Worm (Caenorhabditis elegans): ENCODE results near the gene dlst-1.

Gene dlst-1

DNA sequence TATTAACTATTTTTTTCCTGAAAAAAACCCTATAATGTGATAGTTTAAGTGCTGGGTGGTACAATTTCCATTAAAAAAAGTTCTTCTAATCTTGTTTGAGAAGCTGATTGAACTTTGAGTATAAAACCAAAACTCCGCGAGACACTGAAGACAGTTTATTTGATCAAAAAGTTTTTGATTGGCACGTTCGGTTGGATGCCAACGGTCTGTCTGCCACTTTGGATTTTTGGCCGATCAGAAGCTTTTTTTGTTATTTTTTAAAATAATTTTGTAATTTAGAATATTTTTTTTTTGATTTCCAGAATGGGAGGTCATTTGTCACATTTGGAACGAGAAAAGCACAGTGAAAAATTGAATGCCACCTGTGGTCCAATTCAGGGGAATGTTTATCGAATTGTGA lies 39.4 kb downstream of the dlst-1 start, which contains the start of gene cest-28:
Gene cest-28, plus strand, starts transcription at position 301 of the 400 bp plus-strand sequence.
- TF ChIP-seq unc-62 (GFP tag; optimal IDR thresholded peaks at IDR 0.05): no peak

DNA sequence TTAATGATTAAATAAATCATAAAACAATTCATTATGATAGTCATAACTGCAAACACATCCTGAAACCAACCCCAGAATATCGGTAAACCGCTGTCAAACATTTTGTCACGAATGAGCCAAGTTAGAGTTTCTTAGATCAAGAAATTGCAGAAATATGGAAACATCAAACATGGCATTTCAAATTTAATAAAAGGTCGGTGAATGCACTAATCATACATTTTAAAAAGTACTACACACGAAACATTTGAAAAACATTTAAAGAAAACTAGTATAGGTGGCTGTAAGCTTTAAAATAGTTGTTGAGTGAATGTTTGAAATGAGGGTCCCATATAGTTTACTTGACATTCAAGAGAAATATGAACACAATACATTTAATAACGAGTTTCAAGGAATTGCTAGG lies 40.2 kb downstream of the dlst-1 start, which contains the start of gene str-180:
Gene str-180, minus strand, starts transcription at position 101 of the 400 bp plus-strand sequence.
- TF ChIP-seq flh-1 (GFP tag; optimal IDR thresholded peaks at IDR 0.05) (no peak), drap-1 (GFP tag; optimal IDR thresholded peaks at IDR 0.05) (no peak), tbx-8 (GFP tag; optimal IDR thresholded peaks at IDR 0.05) (no peak), elt-1 (tag; optimal IDR thresholded peaks at IDR 0.05; ENCODE audit: borderline replicate concordance, insufficient read depth) (no peak), ham-2 (GFP tag; optimal IDR thresholded peaks at IDR 0.05) (no peak), ces-1 (GFP tag; optimal IDR thresholded peaks at IDR 0.05) (no peak), mep-1 (tag; optimal IDR thresholded peaks at IDR 0.05) (no peak), unc-39 (tag; optimal IDR thresholded peaks at IDR 0.05) (no peak), sptf-1 (tag; optimal IDR thresholded peaks at IDR 0.05) (no peak), ztf-11 (tag; optimal IDR thresholded peaks at IDR 0.05) (no peak), sem-2 (GFP tag; optimal IDR thresholded peaks at IDR 0.05) (no peak), hlh-1 (tag; optimal IDR thresholded peaks at IDR 0.05) (no peak), ceh-39 (tag; optimal IDR thresholded peaks at IDR 0.05) (no peak), nhr-76 (tag; optimal IDR thresholded peaks at IDR 0.05) (no peak)

DNA sequence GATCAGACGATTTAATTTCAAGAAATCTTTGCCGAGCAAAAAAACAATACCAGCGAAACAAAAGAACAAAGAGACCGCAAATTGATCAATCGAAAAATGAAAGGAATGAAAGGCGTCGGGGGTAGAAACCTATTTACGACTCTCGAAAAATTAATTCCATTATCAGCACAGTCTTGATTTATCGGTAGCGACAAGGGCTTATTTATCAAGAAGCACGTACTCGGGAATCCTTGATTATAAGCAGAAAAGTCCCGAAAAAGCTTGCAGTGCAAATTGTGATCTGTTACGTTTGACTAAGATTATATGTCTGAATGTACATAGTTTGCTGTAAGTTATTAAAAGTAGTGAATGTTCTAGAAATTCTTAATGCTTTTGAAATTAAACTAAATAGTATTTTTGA lies 42.3 kb downstream of the dlst-1 start:
- TF ChIP-seq tbx-8 (GFP tag; optimal IDR thresholded peaks at IDR 0.05) (no peak), hlh-1 (tag; optimal IDR thresholded peaks at IDR 0.05) (no peak), cnd-1 (tag; optimal IDR thresholded peaks at IDR 0.05) (no peak), mab-5 (tag; optimal IDR thresholded peaks at IDR 0.05) (no peak), ham-2 (GFP tag; optimal IDR thresholded peaks at IDR 0.05) (no peak), ces-1 (GFP tag; optimal IDR thresholded peaks at IDR 0.05) (no peak), ceh-83 (GFP tag; optimal IDR thresholded peaks at IDR 0.05) (no peak), unc-39 (tag; optimal IDR thresholded peaks at IDR 0.05) (no peak), blmp-1 (tag; optimal IDR thresholded peaks at IDR 0.05) (no peak), bed-3 (GFP tag; optimal IDR thresholded peaks at IDR 0.05) (no peak), ztf-11 (tag; optimal IDR thresholded peaks at IDR 0.05) (no peak), ceh-39 (tag; optimal IDR thresholded peaks at IDR 0.05) (no peak), unc-62 (GFP tag; optimal IDR thresholded peaks at IDR 0.05) (no peak), nhr-12 (tag; optimal IDR thresholded peaks at IDR 0.05) (no peak), mls-2 (tag; optimal IDR thresholded peaks at IDR 0.05) (no peak), snpc-4 (tag; optimal IDR thresholded peaks at IDR 0.05) (no peak), unc-120 (tag; optimal IDR thresholded peaks at IDR 0.05; ENCODE audit: poor library complexity, severe bottlenecking) (no peak), nhr-76 (tag; optimal IDR thresholded peaks at IDR 0.05) (no peak)

DNA sequence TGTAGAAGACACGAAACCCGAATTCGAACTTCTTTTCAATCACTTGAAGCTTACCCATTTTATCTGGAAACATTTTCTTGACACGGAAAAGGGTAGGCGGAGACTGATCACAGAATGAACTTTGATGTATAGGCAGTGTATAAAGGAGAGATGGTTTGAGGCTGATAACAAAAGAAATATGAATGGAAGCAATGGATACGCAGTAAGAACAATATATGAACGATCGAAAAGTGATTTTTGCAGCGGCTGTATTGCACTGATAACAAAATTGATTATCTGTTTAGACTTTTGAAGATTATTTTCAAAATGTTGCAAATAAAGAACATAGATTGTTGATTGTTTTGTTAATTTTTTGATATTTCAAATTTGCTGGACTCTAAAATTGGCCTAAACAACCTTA lies 43.1 kb downstream of the dlst-1 start, which contains the start of gene pmp-5:
Gene pmp-5, minus strand, starts transcription at position 63 of the 400 bp plus-strand sequence.
- TF ChIP-seq M03D4.4 (tag; optimal IDR thresholded peaks at IDR 0.05): no peak
- no peak for TF ChIP-seq lsy-2 (tag; optimal IDR thresholded peaks at IDR 0.05)

DNA sequence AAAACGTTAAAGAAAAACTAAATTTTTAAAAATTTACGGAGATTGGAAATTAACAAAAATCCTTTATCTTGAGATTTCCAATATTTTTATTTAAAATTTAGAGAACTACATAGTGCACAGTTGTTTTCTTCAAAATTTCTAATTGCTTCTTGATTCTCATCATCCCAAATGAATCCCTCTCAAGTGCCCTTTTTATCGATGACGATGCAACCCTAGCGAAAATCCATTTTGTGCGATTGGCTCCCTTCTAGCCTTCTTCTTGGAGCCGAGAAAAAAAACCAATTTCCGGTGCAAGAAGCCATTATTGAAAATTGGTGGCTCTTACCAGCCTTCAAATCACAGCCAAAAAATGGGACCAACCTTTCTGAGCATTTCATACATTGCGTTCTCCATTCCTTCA lies 46.4 kb downstream of the dlst-1 start:
- TF ChIP-seq lsy-2 (tag; optimal IDR thresholded peaks at IDR 0.05): no peak
- no peak for TF ChIP-seq tbx-8 (GFP tag; optimal IDR thresholded peaks at IDR 0.05)
- no peak for TF ChIP-seq elt-1 (tag; optimal IDR thresholded peaks at IDR 0.05; ENCODE audit: borderline replicate concordance, insufficient read depth)
- TF ChIP-seq unc-39 (tag; optimal IDR thresholded peaks at IDR 0.05): no peak
- no peak for TF ChIP-seq lin-13 (tag; optimal IDR thresholded peaks at IDR 0.05)
- no peak for TF ChIP-seq ces-1 (GFP tag; optimal IDR thresholded peaks at IDR 0.05)
- TF ChIP-seq blmp-1 (tag; optimal IDR thresholded peaks at IDR 0.05): no peak
- no peak for TF ChIP-seq lin-32 (GFP tag; optimal IDR thresholded peaks at IDR 0.05)
- TF ChIP-seq drap-1 (GFP tag; optimal IDR thresholded peaks at IDR 0.05): no peak
- no peak for TF ChIP-seq nhr-76 (tag; optimal IDR thresholded peaks at IDR 0.05)
- TF ChIP-seq nhr-28 (tag; optimal IDR thresholded peaks at IDR 0.05): no peak
- no peak for TF ChIP-seq ham-2 (GFP tag; optimal IDR thresholded peaks at IDR 0.05)
- no peak for TF ChIP-seq zip-8 (tag; optimal IDR thresholded peaks at IDR 0.05)

DNA sequence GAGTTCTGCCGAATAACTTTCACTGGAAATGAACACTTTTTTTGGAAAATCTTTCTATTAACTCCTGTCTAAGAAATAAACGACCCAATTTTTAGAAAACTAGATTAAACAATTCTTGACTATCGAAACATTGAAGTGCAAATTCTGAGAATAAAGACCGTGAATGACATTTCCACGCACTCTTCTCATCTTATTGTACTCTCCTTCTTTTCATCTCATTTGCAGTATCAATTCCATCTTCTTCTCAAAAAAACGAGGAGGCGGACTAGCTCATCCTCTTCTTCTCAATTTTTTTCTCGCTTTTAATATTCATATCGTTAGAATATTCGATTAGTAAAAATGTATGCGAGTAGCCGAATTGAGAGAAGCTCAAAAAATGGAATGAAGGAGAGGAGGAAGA lies 47.2 kb downstream of the dlst-1 start:
- TF ChIP-seq cnd-1 (tag; optimal IDR thresholded peaks at IDR 0.05): no peak
- TF ChIP-seq ces-1 (GFP tag; optimal IDR thresholded peaks at IDR 0.05): peak; percentile 25
- no peak for TF ChIP-seq drap-1 (GFP tag; optimal IDR thresholded peaks at IDR 0.05)

Data from whole organism, mixed stage, embryonic.